Fruit fly (Drosophila melanogaster): ENCODE data around the gene CG3529.

DNA sequence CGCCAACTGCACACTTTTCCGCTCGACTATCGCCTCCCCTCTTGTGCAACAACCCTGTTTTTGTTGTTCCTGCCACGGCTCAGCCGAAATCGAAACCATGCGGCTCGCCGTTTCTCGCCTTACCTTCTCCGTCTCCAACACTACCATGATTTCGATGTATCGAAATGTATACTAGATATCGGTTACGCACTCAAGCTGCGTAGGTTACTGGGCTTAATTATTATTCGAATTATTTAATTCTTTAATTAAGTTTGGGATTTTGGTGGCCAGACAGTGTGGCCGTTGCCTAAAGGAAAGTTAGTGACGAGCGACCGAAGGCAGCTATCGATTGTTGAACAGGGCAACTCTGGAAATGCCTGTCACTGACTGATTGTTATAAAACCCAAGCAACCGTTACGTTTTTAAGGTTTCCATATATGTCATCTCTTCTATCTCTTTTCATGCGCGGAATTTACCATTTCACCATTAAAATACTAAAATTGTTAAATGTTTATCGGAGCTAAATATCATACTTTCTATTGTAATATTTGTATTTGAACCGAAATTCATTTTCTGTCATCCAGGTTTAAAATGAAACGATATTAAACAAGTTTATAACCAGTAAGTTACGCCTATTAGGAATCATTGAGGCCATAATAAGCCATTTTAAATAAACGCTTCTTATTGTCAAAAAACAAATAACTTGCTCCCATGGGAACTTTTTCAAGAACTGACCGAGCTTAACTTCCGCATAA lies 44.3 kb upstream of the CG3529 start, which contains the start of gene eIF4E1:
- TF ChIP-seq Hr39 (GFP tag; optimal IDR thresholded peaks at IDR 0.05): no peak
- no peak for TF ChIP-seq CG3919 (GFP tag; optimal IDR thresholded peaks at IDR 0.05)
- TF ChIP-seq CG7368 (GFP tag; optimal IDR thresholded peaks at IDR 0.05): no peak
- TF ChIP-seq salr (GFP tag; optimal IDR thresholded peaks at IDR 0.05): no peak
- no peak for TF ChIP-seq dsx (GFP tag; optimal IDR thresholded peaks at IDR 0.05; ENCODE audit: poor library complexity, severe bottlenecking)
